Fruit fly (Drosophila melanogaster) whole organism, wandering third instar larva: ENCODE data around the gene CG11178.

Source experiments
- Dif ChIP-seq: fragments of 200-275, 200-300 bp; sonication (Bioruptor generic); optimal IDR thresholded peaks from 2 replicates; lab custom pipeline; 2018; ENCODE audit warnings: missing biosample characterization, missing genetic modification characterization; ENCODE audit not compliant: partially characterized antibody
- Hr78 ChIP-seq: fragments of >200 bp; optimal IDR thresholded peaks from 2 replicates; lab custom pipeline; 2017; ENCODE audit warnings: missing biosample characterization, missing genetic modification characterization
- Hr83 ChIP-seq: fragments of 200-300 bp; sonication (Bioruptor generic); optimal IDR thresholded peaks from 2 replicates; lab custom pipeline; 2016; ENCODE audit warnings: missing biosample characterization, mild to moderate bottlenecking, missing genetic modification characterization, moderate library complexity; ENCODE audit not compliant: poor library complexity, severe bottlenecking
- Jra ChIP-seq: sonication (Bioruptor generic); optimal IDR thresholded peaks from 2 replicates; lab custom pipeline; 2016; ENCODE audit warnings: missing biosample characterization, missing genetic modification characterization
- N ChIP-seq: fragments of >200 bp; optimal IDR thresholded peaks from 2 replicates; lab custom pipeline; 2018; ENCODE audit warnings: missing biosample characterization, missing external identifiers, missing genetic modification characterization
- OdsH ChIP-seq: fragments of 200-800 bp; sonication (Bioruptor generic); optimal IDR thresholded peaks from 2 replicates; lab custom pipeline; 2016; ENCODE audit warnings: missing biosample characterization, mild to moderate bottlenecking, missing genetic modification characterization
- Rel ChIP-seq, 2 experiments: fragments of 200-800 bp; sonication (Bioruptor generic) in 1 of 2; optimal IDR thresholded peaks; 2 replicates in 1 of 2; 3 replicates in 1 of 2; lab custom pipeline; 2016 to 2019; ENCODE audit warnings: mild to moderate bottlenecking in 2 of 2, missing biosample characterization in 2 of 2, missing genetic modification characterization in 2 of 2, moderate library complexity in 1 of 2
- br ChIP-seq: fragments of 200-800 bp; sonication (Bioruptor generic); optimal IDR thresholded peaks from 2 replicates; lab custom pipeline; 2016; ENCODE audit warnings: missing biosample characterization, missing genetic modification characterization
- brk ChIP-seq: fragments of 200-800 bp; sonication (Bioruptor generic); optimal IDR thresholded peaks from 2 replicates; lab custom pipeline; 2016; ENCODE audit warnings: missing biosample characterization, mild to moderate bottlenecking, missing genetic modification characterization
- dl ChIP-seq, 2 experiments: fragments of 175-275, 200-275 bp in 1 of 2; fragments of 200-275 bp in 1 of 2; sonication (Bioruptor generic); optimal IDR thresholded peaks; lab custom pipeline; 2018; ENCODE audit warnings: mild to moderate bottlenecking in 2 of 2, missing biosample characterization in 2 of 2, missing genetic modification characterization in 2 of 2, moderate library complexity in 2 of 2; ENCODE audit not compliant: partially characterized antibody in 2 of 2, insufficient read depth in 1 of 2
- ey ChIP-seq: fragments of 200-800 bp; sonication (Bioruptor generic); optimal IDR thresholded peaks from 2 replicates; lab custom pipeline; 2016; ENCODE audit warnings: missing biosample characterization, missing genetic modification characterization
- h ChIP-seq: fragments of 200-800 bp; sonication (Bioruptor generic); optimal IDR thresholded peaks from 3 replicates; lab custom pipeline; 2016; ENCODE audit warnings: missing biosample characterization, mild to moderate bottlenecking, missing genetic modification characterization
- lola ChIP-seq: fragments of >200 bp; optimal IDR thresholded peaks from 2 replicates; lab custom pipeline; 2017; ENCODE audit warnings: missing biosample characterization, missing genetic modification characterization
- usp ChIP-seq: fragments of >200 bp; optimal IDR thresholded peaks from 2 replicates; lab custom pipeline; 2017; ENCODE audit warnings: missing biosample characterization, missing genetic modification characterization

DNA sequence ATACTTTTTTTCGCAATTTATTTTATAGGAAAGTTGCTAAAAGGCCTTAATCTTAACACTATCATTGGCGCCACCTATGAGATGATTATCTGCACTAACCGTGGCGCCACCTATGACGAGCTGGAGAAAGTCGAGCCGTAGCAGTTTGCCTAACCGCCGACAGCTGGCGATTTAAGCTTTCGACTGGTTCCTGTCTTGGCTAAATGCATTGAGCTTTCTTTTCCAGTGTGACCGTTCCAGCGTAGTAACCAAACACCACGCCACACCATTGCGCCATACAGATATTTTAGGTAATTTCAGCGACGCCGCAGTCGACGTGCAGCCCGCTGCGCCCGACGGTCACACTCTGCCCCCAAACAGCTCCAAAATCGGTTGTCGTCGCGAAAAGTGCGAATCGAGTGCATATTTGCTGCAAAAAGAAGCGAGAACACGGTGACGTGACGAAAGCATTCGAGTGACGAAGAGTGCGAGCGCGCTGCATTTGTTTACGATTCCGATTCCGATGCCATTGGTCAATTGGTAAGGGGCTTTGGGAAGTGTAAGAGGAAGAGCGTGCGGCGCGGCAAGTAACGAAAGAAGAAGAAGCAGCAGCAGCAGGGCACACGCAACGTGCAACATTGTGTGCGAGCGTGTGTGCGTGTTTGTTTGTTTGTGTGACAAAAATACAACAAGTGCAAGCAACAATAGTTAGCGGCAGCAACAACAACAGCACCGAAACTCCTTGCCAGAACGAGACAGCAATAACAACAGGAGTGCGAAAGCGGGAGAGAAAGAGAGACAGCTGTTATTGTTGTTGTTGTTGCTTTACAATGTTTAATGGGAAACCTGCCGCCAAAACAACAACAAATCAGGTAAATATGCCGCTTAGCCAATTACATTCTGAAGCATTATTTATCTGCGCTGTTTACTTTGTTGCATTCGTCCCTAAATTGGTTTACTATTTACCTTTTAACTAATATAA lies 41.7 kb upstream of the CG11178 start, which contains the start of the genes CG46311 and Tpst:
- TF ChIP-seq lola (GFP tag; lab: Kevin White, UChicago) (no peak), ey (GFP tag; lab: Kevin White, UChicago) (peak; percentile 28), Hr78 (GFP tag; lab: Kevin White, UChicago) (no peak), Rel (GFP tag; optimal IDR thresholded peaks at IDR 0.05; lab: Kevin White, UChicago) (no peak), Rel (tag; optimal IDR thresholded peaks at IDR 0.05; lab: Kevin White, UChicago) (peak; percentile 50), Jra (GFP tag; lab: Kevin White, UChicago) (peak; percentile 1), brk (no peak), OdsH (peak; percentile 53), Dif (peak; percentile 44), N (GFP tag; lab: Kevin White, UChicago) (no peak), usp (GFP tag; lab: Kevin White, UChicago) (no peak), br (GFP tag; lab: Kevin White, UChicago) (peak; percentile 35), dl (GFP tag; optimal IDR thresholded peaks at IDR 0.05; lab: Kevin White, UChicago; ENCODE audit: insufficient read depth in 1 of 2, partially characterized antibody in 2 of 2) (no peak), Hr83 (GFP tag; lab: Kevin White, UChicago) (peak; percentile 9), h (GFP tag; lab: Kevin White, UChicago) (peak; percentile 54)
